Worm (Caenorhabditis elegans) whole organism, L4 larva: ENCODE data around the gene T19C4.5.
A peak's percentile ranks its signal among the peaks of the same experiment; 100 is the strongest.

ENCODE experiments used
- D1046.2 ChIP-seq: fragments of 200-800 bp; sonication (Bioruptor generic); IDR thresholded peaks from 2 replicates; pipeline ENCODE4 v1.3.6; 2022; ENCODE audit warnings: missing genetic modification characterization, missing compliant biosample characterization
- R02D3.7 ChIP-seq: fragments of 150-350 bp; sonication (generic microtip); optimal IDR thresholded peaks from 3 replicates; lab custom pipeline; 2014; ENCODE audit warnings: missing biosample characterization, missing genetic modification characterization
- aha-1 ChIP-seq: fragments of 150-350 bp; peaks from one replicate; lab custom pipeline; 2014; ENCODE audit warnings: missing biosample characterization, missing genetic modification characterization
- ama-1 ChIP-seq: fragments of 150-350 bp; optimal IDR thresholded peaks from 2 replicates; lab custom pipeline; 2014; ENCODE audit warnings: inconsistent platforms, mixed read lengths
- arid-1 ChIP-seq: fragments of 200-800 bp; sonication (Bioruptor generic); conservative IDR thresholded peaks from 2 replicates; pipeline ENCODE4 v1.3.6; 2022; ENCODE audit warnings: missing genetic modification reagents, missing genetic modification characterization, missing compliant biosample characterization
- attf-4 ChIP-seq: sonication (generic microtip); optimal IDR thresholded peaks from 3 replicates; lab custom pipeline; 2017; ENCODE audit warnings: missing biosample characterization, missing genetic modification characterization
- ceh-28 ChIP-seq: fragments of 150-350 bp; optimal IDR thresholded peaks from 2 replicates; lab custom pipeline; 2014; ENCODE audit warnings: missing biosample characterization, missing genetic modification reagents, missing genetic modification characterization
- cey-2 ChIP-seq: sonication (generic microtip); optimal IDR thresholded peaks from 3 replicates; lab custom pipeline; 2017; ENCODE audit warnings: missing genetic modification characterization, mild to moderate bottlenecking, missing compliant biosample characterization, antibody characterized with exemption, borderline replicate concordance; ENCODE audit not compliant: insufficient read depth
- daf-12 ChIP-seq: fragments of 150-350 bp; optimal IDR thresholded peaks from 2 replicates; lab custom pipeline; 2014; ENCODE audit warnings: missing biosample characterization, missing genetic modification reagents, missing genetic modification characterization
- daf-16 ChIP-seq, 3 experiments: sonication (generic microtip); optimal IDR thresholded peaks; 2 replicates each; lab custom pipeline; 2016 to 2017; ENCODE audit warnings: missing genetic modification characterization in 3 of 3, missing genetic modification reagents in 3 of 3, mild to moderate bottlenecking in 2 of 3, missing compliant biosample characterization in 2 of 3, missing biosample characterization in 1 of 3, moderate library complexity in 1 of 3
- daf-8 ChIP-seq: fragments of 200-800 bp; sonication (Bioruptor generic); IDR thresholded peaks from 2 replicates; pipeline ENCODE4 v1.3.6; 2022; ENCODE audit warnings: missing genetic modification characterization, missing compliant biosample characterization
- dmd-6 ChIP-seq: fragments of 200-800 bp; sonication (Bioruptor generic); IDR thresholded peaks from 2 replicates; pipeline ENCODE4 v1.3.6; 2022; ENCODE audit warnings: missing genetic modification reagents, missing genetic modification characterization, missing compliant biosample characterization
- dmd-9 ChIP-seq: fragments of 200-800 bp; sonication (Bioruptor generic); IDR thresholded peaks from 2 replicates; pipeline ENCODE4 v1.3.6; 2022; ENCODE audit warnings: missing genetic modification reagents, missing genetic modification characterization, missing compliant biosample characterization
- duxl-1 ChIP-seq: sonication (generic microtip); optimal IDR thresholded peaks from 2 replicates; lab custom pipeline; 2016; ENCODE audit warnings: mild to moderate bottlenecking, missing genetic modification characterization, moderate library complexity, missing compliant biosample characterization; ENCODE audit not compliant: poor library complexity
- dve-1 ChIP-seq: sonication (generic microtip); optimal IDR thresholded peaks from 2 replicates; lab custom pipeline; 2017; ENCODE audit warnings: antibody characterized with exemption, mild to moderate bottlenecking, missing genetic modification characterization, missing compliant biosample characterization; ENCODE audit not compliant: insufficient read depth
- fos-1 ChIP-seq: fragments of 150-350 bp; optimal IDR thresholded peaks from 2 replicates; lab custom pipeline; 2014; ENCODE audit warnings: missing biosample characterization, missing genetic modification characterization
- hif-1 ChIP-seq, 2 experiments: sonication (generic microtip); optimal IDR thresholded peaks; 2 replicates each; lab custom pipeline; 2016 to 2017; ENCODE audit warnings: missing compliant biosample characterization in 2 of 2, missing genetic modification characterization in 2 of 2, missing genetic modification reagents in 2 of 2, missing genotype in 2 of 2, mild to moderate bottlenecking in 1 of 2
- hlh-11 ChIP-seq: fragments of 200-800 bp; sonication (Bioruptor generic); optimal IDR thresholded peaks from 2 replicates; lab custom pipeline; 2018; ENCODE audit warnings: mild to moderate bottlenecking, missing genetic modification characterization, missing compliant biosample characterization
- hlh-30 ChIP-seq: sonication (generic microtip); optimal IDR thresholded peaks from 2 replicates; lab custom pipeline; 2017; ENCODE audit warnings: antibody characterized with exemption, mild to moderate bottlenecking, missing genetic modification characterization, missing compliant biosample characterization; ENCODE audit not compliant: insufficient read depth
- lin-15B ChIP-seq: fragments of 150-350 bp; sonication (generic microtip); optimal IDR thresholded peaks from 3 replicates; lab custom pipeline; 2014; ENCODE audit warnings: missing biosample characterization, missing genetic modification characterization
- lsy-2 ChIP-seq, 2 experiments: fragments of 150-350 bp in 1 of 2; sonication (generic microtip) in 1 of 2; optimal IDR thresholded peaks; 2 replicates each; lab custom pipeline; 2014 to 2017; ENCODE audit warnings: missing biosample characterization in 2 of 2, missing genetic modification characterization in 2 of 2
- madf-9 ChIP-seq: fragments of 200-800 bp; sonication (Bioruptor generic); conservative IDR thresholded peaks from 2 replicates; pipeline ENCODE4 v1.3.6; 2022; ENCODE audit warnings: missing genetic modification reagents, missing genetic modification characterization, missing compliant biosample characterization
- mdl-1 ChIP-seq, 2 experiments: fragments of 150-350 bp in 1 of 2; sonication (generic microtip) in 1 of 2; optimal IDR thresholded peaks; 2 replicates each; lab custom pipeline; 2014 to 2017; ENCODE audit warnings: missing biosample characterization in 2 of 2, missing genetic modification characterization in 2 of 2
- mep-1 ChIP-seq: fragments of 150-350 bp; sonication (generic microtip); optimal IDR thresholded peaks from 3 replicates; lab custom pipeline; 2014; ENCODE audit warnings: missing biosample characterization, missing genetic modification characterization
- mxl-2 ChIP-seq: fragments of 200-800 bp; sonication (Bioruptor generic); conservative IDR thresholded peaks from 2 replicates; pipeline ENCODE4 v1.3.6; 2022; ENCODE audit warnings: missing genetic modification reagents, missing genetic modification characterization, missing compliant biosample characterization
- mxl-3 ChIP-seq: fragments of 200-800 bp; sonication (Bioruptor generic); optimal IDR thresholded peaks from 2 replicates; lab custom pipeline; 2018; ENCODE audit warnings: mild to moderate bottlenecking, missing genetic modification characterization, missing compliant biosample characterization
- nhr-102 ChIP-seq: sonication (generic microtip); optimal IDR thresholded peaks from 2 replicates; lab custom pipeline; 2016; ENCODE audit warnings: mild to moderate bottlenecking, missing genetic modification characterization, moderate library complexity, missing compliant biosample characterization
- nhr-11 ChIP-seq: fragments of 150-350 bp; optimal IDR thresholded peaks from 2 replicates; lab custom pipeline; 2014; ENCODE audit warnings: missing biosample characterization, missing genetic modification characterization
- nhr-28 ChIP-seq: fragments of 150-350 bp; optimal IDR thresholded peaks from 2 replicates; lab custom pipeline; 2014; ENCODE audit warnings: missing biosample characterization, missing genetic modification characterization
- skn-1 ChIP-seq: fragments of 150-350 bp; optimal IDR thresholded peaks from 2 replicates; lab custom pipeline; 2014; ENCODE audit warnings: missing biosample characterization, missing genetic modification characterization
- spr-3 ChIP-seq: fragments of 200-800 bp; sonication (Bioruptor generic); optimal IDR thresholded peaks from 2 replicates; lab custom pipeline; 2018; ENCODE audit warnings: mild to moderate bottlenecking, missing genetic modification characterization, missing compliant biosample characterization
- tag-97 ChIP-seq: fragments of 200-800 bp; sonication (Bioruptor generic); IDR thresholded peaks from 2 replicates; pipeline ENCODE4 v1.3.6; 2022; ENCODE audit warnings: missing genetic modification characterization, missing compliant biosample characterization
- unc-130 ChIP-seq: sonication (generic microtip); optimal IDR thresholded peaks from 2 replicates; lab custom pipeline; 2016; ENCODE audit warnings: missing genetic modification reagents, missing genetic modification characterization, missing compliant biosample characterization
- zfp-3 ChIP-seq: fragments of 200-800 bp; sonication (Bioruptor generic); conservative IDR thresholded peaks from 2 replicates; pipeline ENCODE4 v1.3.6; 2022; ENCODE audit warnings: missing genetic modification reagents, missing genetic modification characterization, missing compliant biosample characterization
- zip-11 ChIP-seq: fragments of 200-800 bp; sonication (Bioruptor generic); IDR thresholded peaks from 2 replicates; pipeline ENCODE4 v1.3.6; 2022; ENCODE audit warnings: missing genetic modification characterization, missing compliant biosample characterization

T19C4.5 gene

DNA sequence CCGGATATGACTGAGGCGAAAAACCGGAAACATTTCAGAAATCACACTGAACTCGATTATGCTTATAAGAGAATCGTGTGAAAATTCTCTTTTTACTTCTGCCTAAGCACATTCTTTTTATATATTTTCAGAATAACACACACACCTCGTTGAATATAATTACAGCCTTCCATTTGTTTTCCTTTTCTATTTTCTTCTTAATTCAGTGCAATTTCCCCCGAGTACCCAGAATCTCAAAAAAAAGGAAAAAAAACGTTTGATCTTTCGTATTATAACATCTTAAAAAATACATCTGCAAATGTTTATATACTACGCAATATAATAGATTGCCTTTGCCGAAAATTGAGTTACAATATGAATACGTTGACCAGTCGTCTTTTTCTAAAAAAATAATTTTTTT, 40.2 kb upstream of the T19C4.5 start:
- no peak for TF ChIP-seq duxl-1 (tag; lab: Kevin White, UChicago)
- TF ChIP-seq aha-1: peak; percentile 70
- TF ChIP-seq spr-3 (GFP tag; lab: Kevin White, UChicago): no peak
- no peak for TF ChIP-seq mxl-2
- no peak for TF ChIP-seq skn-1

DNA sequence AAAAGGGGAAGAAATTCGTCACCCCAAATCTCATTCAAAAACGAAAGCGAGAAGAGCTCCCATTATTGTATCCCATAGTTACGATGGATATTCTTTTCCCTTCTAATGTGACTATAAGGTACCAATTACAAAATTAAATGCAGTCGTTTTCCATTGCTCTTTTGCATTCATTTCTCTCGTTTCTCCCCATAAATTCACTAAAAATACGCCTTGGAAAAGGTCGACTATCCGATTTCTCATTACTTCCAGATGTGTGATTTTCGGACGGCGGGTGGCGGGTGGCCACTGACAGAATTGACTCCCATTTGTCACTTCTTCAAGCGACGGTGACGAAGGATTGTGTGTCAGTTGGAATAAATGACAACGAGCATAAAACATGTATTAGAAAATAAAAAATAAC, 38.5 kb upstream of the T19C4.5 start:
- TF ChIP-seq duxl-1 (tag; lab: Kevin White, UChicago) (no peak), dmd-9 (GFP tag; lab: Robert Waterston, UW) (no peak), zip-11 (GFP tag; lab: Robert Waterston, UW) (no peak), R02D3.7 (tag; lab: Kevin White, UChicago) (no peak), daf-16 (GFP tag; optimal IDR thresholded peaks at IDR 0.05; lab: Kevin White, UChicago) (no peak), daf-16 (tag; optimal IDR thresholded peaks at IDR 0.05; lab: Kevin White, UChicago) (no peak), cey-2 (tag; lab: Kevin White, UChicago) (no peak), nhr-102 (tag; lab: Kevin White, UChicago) (no peak), daf-12 (tag; lab: Kevin White, UChicago) (no peak), attf-4 (tag; lab: Kevin White, UChicago) (no peak), D1046.2 (GFP tag; lab: Robert Waterston, UW) (no peak)

- no peak for TF ChIP-seq mxl-3 (GFP tag; lab: Kevin White, UChicago)
- no peak for TF ChIP-seq zip-11 (GFP tag; lab: Robert Waterston, UW)
- TF ChIP-seq hif-1 (tag; optimal IDR thresholded peaks at IDR 0.05; lab: Kevin White, UChicago): no peak
Observed at ce11 chrV:11134296-11134695, 37.7 kb upstream of the T19C4.5 start, which contains the start of gene glb-3. glb-3 (plus strand) TSS chrV:11134596.

ce11 chrV:11140326-11140725, 31.7 kb upstream of the T19C4.5 start:
- no peak for TF ChIP-seq madf-9 (GFP tag; lab: Robert Waterston, UW)
- TF ChIP-seq zip-11 (GFP tag; lab: Robert Waterston, UW): no peak
- TF ChIP-seq tag-97 (GFP tag; lab: Robert Waterston, UW): no peak
- TF ChIP-seq daf-8 (GFP tag; lab: Robert Waterston, UW): no peak
- peak; percentile 12 for TF ChIP-seq dve-1 (tag; lab: Kevin White, UChicago)
- TF ChIP-seq zfp-3 (GFP tag; lab: Robert Waterston, UW): no peak
- TF ChIP-seq dmd-6 (GFP tag; lab: Robert Waterston, UW): 0 out of 2 replicates have a peak, but pooled peaks have one; percentile 13
- peak; percentile 62 for TF ChIP-seq hlh-11
- TF ChIP-seq mep-1: peak; percentile 23
- peak; percentile 73 for TF ChIP-seq aha-1
- TF ChIP-seq hlh-30: peak; percentile 21
- TF ChIP-seq lsy-2 (tag; optimal IDR thresholded peaks at IDR 0.05; lab: Kevin White, UChicago): no peak
- no peak for TF ChIP-seq fos-1 (tag; lab: Kevin White, UChicago)
- peak; percentile 20 for TF ChIP-seq nhr-11 (tag; lab: Kevin White, UChicago)
- no peak for TF ChIP-seq ceh-28
- TF ChIP-seq arid-1 (GFP tag; lab: Robert Waterston, UW): no peak
- TF ChIP-seq nhr-28 (tag; lab: Kevin White, UChicago): peak; percentile 26
- no peak for TF ChIP-seq skn-1
- no peak for TF ChIP-seq lin-15B (tag; lab: Kevin White, UChicago)
- TF ChIP-seq mxl-3 (GFP tag; lab: Kevin White, UChicago): peak; percentile 47
- peak in 1 of 2 experiments; percentile 48 for TF ChIP-seq mdl-1 (tag; optimal IDR thresholded peaks at IDR 0.05; lab: Kevin White, UChicago)
- TF ChIP-seq ama-1: no peak
- no peak for TF ChIP-seq daf-16 (GFP tag; optimal IDR thresholded peaks at IDR 0.05; lab: Kevin White, UChicago)
- peak; percentile 40 for TF ChIP-seq daf-16 (tag; optimal IDR thresholded peaks at IDR 0.05; lab: Kevin White, UChicago)
- TF ChIP-seq unc-130 (GFP tag; lab: Kevin White, UChicago): no peak
